Fruit fly (Drosophila melanogaster): ENCODE results near the gene Qsox4.
A peak's percentile ranks its signal among the peaks of the same experiment; 100 is the strongest.

The Qsox4 gene

DNA sequence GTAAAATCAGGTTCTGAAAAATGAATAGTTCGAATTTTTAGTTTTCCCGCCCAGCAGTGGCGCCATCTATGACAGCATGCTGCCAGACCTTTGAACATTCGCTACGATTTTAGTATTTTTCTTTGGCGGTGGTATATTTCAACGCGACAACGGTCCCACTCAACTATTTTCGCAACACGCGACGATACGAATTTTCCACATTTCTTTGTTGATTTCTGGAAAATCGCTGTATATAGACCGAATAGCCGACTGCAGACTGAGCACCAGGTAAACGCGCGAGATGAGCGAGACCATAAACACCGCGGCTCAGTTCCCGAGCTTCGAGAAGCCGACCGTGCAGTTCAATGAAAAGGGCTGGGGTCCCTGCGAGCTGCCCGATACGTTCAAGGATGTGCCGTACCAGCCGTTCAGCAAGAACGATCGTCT lies 22.6 kb upstream of the Qsox4 start, which contains the start of gene eIF3d1 (continued):
- TF ChIP-seq Abd-B (GFP tag; optimal IDR thresholded peaks at IDR 0.05) (no peak), CG18764 (GFP tag; optimal IDR thresholded peaks at IDR 0.05) (peak; percentile 10), CG11398 (GFP tag; optimal IDR thresholded peaks at IDR 0.05) (no peak), CG2712 (tag; optimal IDR thresholded peaks at IDR 0.05) (no peak), Ravus (GFP tag; IDR thresholded peaks at IDR 0.05) (no peak), Usf (GFP tag; optimal IDR thresholded peaks at IDR 0.05) (no peak), CG3995 (GFP tag; optimal IDR thresholded peaks at IDR 0.05) (no peak), sc (optimal IDR thresholded peaks at IDR 0.05) (no peak), sc (GFP tag; optimal IDR thresholded peaks at IDR 0.05) (no peak), CG8359 (GFP tag; optimal IDR thresholded peaks at IDR 0.05; ENCODE audit: borderline replicate concordance) (no peak), CG2875 (GFP tag; optimal IDR thresholded peaks at IDR 0.05) (no peak), CTCF (GFP tag; optimal IDR thresholded peaks at IDR 0.05) (peak; percentile 98), CG15011 (GFP tag; optimal IDR thresholded peaks at IDR 0.05) (no peak), CG7271 (tag; optimal IDR thresholded peaks at IDR 0.05) (no peak), CG3726 (GFP tag; IDR thresholded peaks at IDR 0.05) (no peak), Chrac-16 (GFP tag; optimal IDR thresholded peaks at IDR 0.05) (peak; percentile 20), zen (tag; optimal IDR thresholded peaks at IDR 0.05) (no peak), Mes4 (GFP tag; optimal IDR thresholded peaks at IDR 0.05) (no peak), CG13894 (tag; optimal IDR thresholded peaks at IDR 0.05) (no peak), Ets65A (GFP tag) (peak; percentile 11), CG11696 (GFP tag; IDR thresholded peaks at IDR 0.05) (no peak), CG1529 (GFP tag; optimal IDR thresholded peaks at IDR 0.05) (no peak), CG34224 (GFP tag; IDR thresholded peaks at IDR 0.05; ENCODE audit: partially characterized antibody) (no peak), MBD-R2 (GFP tag; IDR thresholded peaks at IDR 0.05) (peak; percentile 66), gro (GFP tag; optimal IDR thresholded peaks at IDR 0.05) (peak; percentile 44), grn (GFP tag; optimal IDR thresholded peaks at IDR 0.05) (no peak), sr (GFP tag; IDR thresholded peaks at IDR 0.05) (no peak), tx (GFP tag; optimal IDR thresholded peaks at IDR 0.05) (no peak), CG34422 (GFP tag; IDR thresholded peaks at IDR 0.05) (peak; percentile 74; the same call in 2 of the 3 replicates), MESR4 (GFP tag; optimal IDR thresholded peaks at IDR 0.05) (peak; percentile 73), sna (GFP tag; IDR thresholded peaks at IDR 0.05; ENCODE audit: partially characterized antibody) (no peak), zfh2 (GFP tag; optimal IDR thresholded peaks at IDR 0.05) (peak; percentile 22), GATAe (GFP tag; conservative IDR thresholded peaks at IDR 0.05) (no peak), Elba2 (GFP tag; optimal IDR thresholded peaks at IDR 0.05) (no peak), E2f2 (GFP tag; IDR thresholded peaks at IDR 0.05) (peak; percentile 99), H2.0 (GFP tag; IDR thresholded peaks at IDR 0.05) (no peak), corto (GFP tag; optimal IDR thresholded peaks at IDR 0.05) (no peak), oc (tag; optimal IDR thresholded peaks at IDR 0.05) (no peak), CG6654 (GFP tag; optimal IDR thresholded peaks at IDR 0.05) (no peak), CG17912 (GFP tag; optimal IDR thresholded peaks at IDR 0.05) (no peak), scrt (GFP tag; optimal IDR thresholded peaks at IDR 0.05) (no peak), CG11723 (GFP tag; optimal IDR thresholded peaks at IDR 0.05) (no peak), CG1024 (GFP tag; IDR thresholded peaks at IDR 0.05) (no peak), sim (GFP tag; IDR thresholded peaks at IDR 0.05) (no peak), lbe (GFP tag; optimal IDR thresholded peaks at IDR 0.05) (no peak), Sin3A (optimal IDR thresholded peaks at IDR 0.05) (peak; percentile 73), Hr3 (GFP tag; optimal IDR thresholded peaks at IDR 0.05) (no peak), org-1 (GFP tag; optimal IDR thresholded peaks at IDR 0.05) (no peak), stwl (tag; optimal IDR thresholded peaks at IDR 0.05) (peak; percentile 76), CG9727 (GFP tag; optimal IDR thresholded peaks at IDR 0.05) (no peak), mirr (GFP tag; optimal IDR thresholded peaks at IDR 0.05) (no peak), phol (tag; optimal IDR thresholded peaks at IDR 0.05) (peak; percentile 57), gce (GFP tag; IDR thresholded peaks at IDR 0.05) (no peak)

Measured in whole organism, embryonic.